Fruit fly (Drosophila melanogaster): Measurements from ENCODE around the gene CG17982.

dm6 chrX:8145501-8146157 is 2.0 kb upstream of the CG17982 start, which contains the start of the genes alpha-PheRS and CG2129:
- TF ChIP-seq CG14655 (GFP tag; optimal IDR thresholded peaks at IDR 0.05) = no peak
- TF ChIP-seq CG13204 (GFP tag; optimal IDR thresholded peaks at IDR 0.05) = no peak
- no peak for TF ChIP-seq rn (GFP tag; IDR thresholded peaks at IDR 0.05)
- no peak for TF ChIP-seq EcR (GFP tag; optimal IDR thresholded peaks at IDR 0.05)
- no peak for TF ChIP-seq fd96Ca (GFP tag; IDR thresholded peaks at IDR 0.05)
- TF ChIP-seq CG9948 (tag; optimal IDR thresholded peaks at IDR 0.05) = peak; percentile 6
- TF ChIP-seq CG8301 (tag; optimal IDR thresholded peaks at IDR 0.05) = no peak
- no peak for TF ChIP-seq Pif1B (GFP tag; optimal IDR thresholded peaks at IDR 0.05)
- TF ChIP-seq gl (tag; optimal IDR thresholded peaks at IDR 0.05) = no peak
- no peak for TF ChIP-seq Pif1A (GFP tag; optimal IDR thresholded peaks at IDR 0.05)
- peak; percentile 17 for TF ChIP-seq CG8159 (tag; optimal IDR thresholded peaks at IDR 0.05)
- no peak for TF ChIP-seq D1 (tag; optimal IDR thresholded peaks at IDR 0.05)
- TF ChIP-seq CG17806 (tag; optimal IDR thresholded peaks at IDR 0.05) = peak; percentile 2
- no peak for TF ChIP-seq Snoo (tag; optimal IDR thresholded peaks at IDR 0.05)

Data from whole organism, pupa.